Worm (Caenorhabditis elegans): ENCODE data around the gene D2045.5.

DNA sequence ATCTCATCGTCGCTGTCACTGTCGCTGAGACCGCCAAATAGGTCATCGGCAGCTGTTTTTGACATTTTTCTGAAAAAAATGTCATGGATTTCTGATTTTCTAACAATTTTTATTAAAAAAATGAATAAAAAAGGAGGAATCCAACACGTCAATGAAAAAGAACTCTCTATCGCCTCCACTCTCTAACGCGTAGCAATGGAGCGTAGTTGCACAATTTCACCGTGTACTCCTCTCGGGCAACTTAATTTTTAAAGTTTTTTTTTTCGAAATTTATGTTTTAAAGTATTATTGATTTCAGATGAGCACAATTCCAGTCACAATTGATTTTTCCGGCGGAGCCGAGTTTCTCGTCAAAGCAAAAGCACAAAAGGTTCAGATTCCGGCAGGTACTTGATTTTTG lies 35.8 kb upstream of the D2045.5 start, which contains the start of the genes taf-11.3 and urm-1:
- TF ChIP-seq fos-1 (tag; optimal IDR thresholded peaks at IDR 0.05) (peak; percentile 61), ama-1 (optimal IDR thresholded peaks at IDR 0.05) (no peak), mdl-1 (tag; optimal IDR thresholded peaks at IDR 0.05) (no peak), aly-2 (tag; optimal IDR thresholded peaks at IDR 0.05) (no peak), egl-27 (tag; optimal IDR thresholded peaks at IDR 0.05) (no peak), Y55F3AM.14 (GFP tag; optimal IDR thresholded peaks at IDR 0.05) (no peak), snpc-4 (tag; optimal IDR thresholded peaks at IDR 0.05) (peak; percentile 78), ztf-11 (tag; optimal IDR thresholded peaks at IDR 0.05) (no peak), peb-1 (tag; optimal IDR thresholded peaks at IDR 0.05) (no peak), nhr-12 (tag; optimal IDR thresholded peaks at IDR 0.05) (no peak), ZK546.5 (tag; optimal IDR thresholded peaks at IDR 0.05) (no peak)
